Fruit fly (Drosophila melanogaster) whole organism, wandering third instar larva: ENCODE measurements around the gene CG8565.

ENCODE experiments used
- CG9705 ChIP-seq: fragments of 200-800 bp; sonication (Bioruptor generic); optimal IDR thresholded peaks from 2 replicates; lab custom pipeline; 2018; ENCODE audit warnings: missing biosample characterization, mild to moderate bottlenecking, missing genetic modification characterization
- Dfd ChIP-seq: fragments of >200 bp; optimal IDR thresholded peaks from 2 replicates; lab custom pipeline; 2017; ENCODE audit warnings: missing biosample characterization, missing genetic modification characterization
- Dif ChIP-seq: fragments of 200-275, 200-300 bp; sonication (Bioruptor generic); optimal IDR thresholded peaks from 2 replicates; lab custom pipeline; 2018; ENCODE audit warnings: missing biosample characterization, missing genetic modification characterization; ENCODE audit not compliant: partially characterized antibody
- HLH106 ChIP-seq: fragments of 200-800 bp; optimal IDR thresholded peaks from 3 replicates; lab custom pipeline; 2019; ENCODE audit warnings: missing biosample characterization, mild to moderate bottlenecking, missing genetic modification characterization, moderate library complexity
- Jra ChIP-seq: sonication (Bioruptor generic); optimal IDR thresholded peaks from 2 replicates; lab custom pipeline; 2016; ENCODE audit warnings: missing biosample characterization, missing genetic modification characterization
- Mio ChIP-seq: sonication (Bioruptor generic); optimal IDR thresholded peaks from 2 replicates; lab custom pipeline; 2016; ENCODE audit warnings: missing biosample characterization, missing genetic modification characterization
- Rel ChIP-seq, 2 experiments: fragments of 200-800 bp; sonication (Bioruptor generic) in 1 of 2; optimal IDR thresholded peaks; 2 replicates in 1 of 2; 3 replicates in 1 of 2; lab custom pipeline; 2016 to 2019; ENCODE audit warnings: mild to moderate bottlenecking in 2 of 2, missing biosample characterization in 2 of 2, missing genetic modification characterization in 2 of 2, moderate library complexity in 1 of 2
- br ChIP-seq: fragments of 200-800 bp; sonication (Bioruptor generic); optimal IDR thresholded peaks from 2 replicates; lab custom pipeline; 2016; ENCODE audit warnings: missing biosample characterization, missing genetic modification characterization
- foxo ChIP-seq, 2 experiments: fragments of 200-800 bp; sonication (Bioruptor generic); optimal IDR thresholded peaks; 2 replicates in 1 of 2; 3 replicates in 1 of 2; lab custom pipeline; 2016 to 2017; ENCODE audit warnings: missing biosample characterization in 2 of 2, missing genetic modification characterization in 2 of 2
- fru ChIP-seq: fragments of 200-800 bp; sonication (Bioruptor generic); optimal IDR thresholded peaks from 3 replicates; lab custom pipeline; 2016; ENCODE audit warnings: missing biosample characterization, mild to moderate bottlenecking, missing genetic modification characterization
- lola ChIP-seq: fragments of >200 bp; optimal IDR thresholded peaks from 2 replicates; lab custom pipeline; 2017; ENCODE audit warnings: missing biosample characterization, missing genetic modification characterization
- pan ChIP-seq: fragments of >200 bp; optimal IDR thresholded peaks from 2 replicates; lab custom pipeline; 2017
- tai ChIP-seq: sonication (Bioruptor generic); optimal IDR thresholded peaks from 2 replicates; lab custom pipeline; 2016; ENCODE audit warnings: missing biosample characterization, missing genetic modification characterization

DNA sequence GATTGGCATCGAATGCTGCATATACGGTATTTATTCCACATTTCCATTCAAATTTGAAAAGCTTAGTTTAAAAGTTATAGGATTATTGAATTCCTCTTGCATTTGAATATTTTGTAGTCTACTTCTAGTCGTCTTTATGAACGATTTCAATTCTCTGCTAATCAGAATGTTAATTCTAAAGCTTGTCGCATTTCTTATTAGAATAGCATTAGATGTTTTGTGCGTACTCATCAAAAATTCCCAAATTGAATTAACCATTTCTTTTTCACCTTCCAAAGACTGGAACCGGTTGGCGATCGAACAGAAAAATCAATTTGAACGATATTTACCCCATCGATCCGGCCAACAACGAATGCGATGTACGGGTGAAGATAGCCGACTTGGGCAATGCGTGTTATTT lies 2.4 kb downstream of the CG8565 start:
- TF ChIP-seq Dif (GFP tag; lab: Kevin White, UChicago) (no peak), Jra (GFP tag; lab: Kevin White, UChicago) (no peak), HLH106 (no peak), CG9705 (GFP tag; lab: Kevin White, UChicago) (no peak), pan (lab: Kevin White, UChicago) (no peak), fru (GFP tag; lab: Kevin White, UChicago) (no peak), lola (GFP tag; lab: Kevin White, UChicago) (no peak), Mio (GFP tag; lab: Kevin White, UChicago) (no peak), Dfd (GFP tag; lab: Kevin White, UChicago) (no peak), foxo (GFP tag; optimal IDR thresholded peaks at IDR 0.05; lab: Kevin White, UChicago) (no peak), Rel (GFP tag; optimal IDR thresholded peaks at IDR 0.05; lab: Kevin White, UChicago) (no peak), Rel (tag; optimal IDR thresholded peaks at IDR 0.05; lab: Kevin White, UChicago) (no peak), br (no peak), tai (GFP tag; lab: Kevin White, UChicago) (no peak)
